Fruit fly (Drosophila melanogaster) whole organism, adult: ENCODE measurements around the gene RpL34a.

Experiments
- CG11617 ChIP-seq: fragments of 200-800 bp; sonication (Bioruptor generic); optimal IDR thresholded peaks from 2 replicates; lab custom pipeline; 2017; ENCODE audit warnings: mild to moderate bottlenecking, missing biosample characterization, missing genetic modification reagents, missing genetic modification characterization
- CG12768 ChIP-seq: fragments of 200-800 bp; sonication (Bioruptor generic); optimal IDR thresholded peaks from 2 replicates; lab custom pipeline; 2017; ENCODE audit warnings: missing biosample characterization, missing genetic modification characterization, mild to moderate bottlenecking, moderate library complexity, missing genetic modification reagents
- CG14711 ChIP-seq: fragments of 200-800 bp; sonication (Bioruptor generic); optimal IDR thresholded peaks from 2 replicates; lab custom pipeline; 2018; ENCODE audit warnings: missing biosample characterization, mild to moderate bottlenecking, missing genetic modification characterization, moderate library complexity
- CG1620 ChIP-seq: fragments of 200-800 bp; sonication (Bioruptor generic); optimal IDR thresholded peaks from 2 replicates; lab custom pipeline; 2016; ENCODE audit warnings: missing biosample characterization, missing genetic modification characterization
- CG33017 ChIP-seq: fragments of 200-800 bp; sonication (Bioruptor generic); optimal IDR thresholded peaks from 2 replicates; lab custom pipeline; 2018; ENCODE audit warnings: missing biosample characterization, mild to moderate bottlenecking, missing genetic modification characterization, moderate library complexity
- CG5204 ChIP-seq: fragments of 200-800 bp; sonication (Bioruptor generic); optimal IDR thresholded peaks from 2 replicates; lab custom pipeline; 2016; ENCODE audit warnings: missing biosample characterization, missing genetic modification characterization
- CG7045 ChIP-seq: fragments of 200-800 bp; sonication (Bioruptor generic); optimal IDR thresholded peaks from 2 replicates; lab custom pipeline; 2017; ENCODE audit warnings: missing biosample characterization, mild to moderate bottlenecking, missing genetic modification characterization
- CG7101 ChIP-seq: fragments of 200-800 bp; sonication (Bioruptor generic); optimal IDR thresholded peaks from 2 replicates; lab custom pipeline; 2018; ENCODE audit warnings: missing biosample characterization, mild to moderate bottlenecking, missing genetic modification characterization, moderate library complexity
- Clk ChIP-seq: fragments of 200-800 bp; sonication (Bioruptor generic); optimal IDR thresholded peaks from 2 replicates; lab custom pipeline; 2017; ENCODE audit warnings: missing biosample characterization, missing genetic modification characterization
- Crg-1 ChIP-seq: fragments of 200-800 bp; sonication (Bioruptor generic); optimal IDR thresholded peaks from 2 replicates; lab custom pipeline; 2016; ENCODE audit warnings: missing biosample characterization, missing genetic modification characterization
- Hr96 ChIP-seq: fragments of 200-800 bp; sonication (Bioruptor generic); optimal IDR thresholded peaks from 2 replicates; lab custom pipeline; 2016; ENCODE audit warnings: missing biosample characterization, missing genetic modification characterization
- Mnt ChIP-seq: fragments of 200-800 bp; sonication (Bioruptor generic); optimal IDR thresholded peaks from 2 replicates; lab custom pipeline; 2016; ENCODE audit warnings: missing biosample characterization, mild to moderate bottlenecking, missing genetic modification characterization
- bab1 ChIP-seq: fragments of 200-800 bp; sonication (Bioruptor generic); optimal IDR thresholded peaks from 3 replicates; lab custom pipeline; 2019; ENCODE audit warnings: missing biosample characterization, mild to moderate bottlenecking, missing genetic modification characterization, moderate library complexity
- cic ChIP-seq: fragments of 200-800 bp; sonication (Bioruptor generic); optimal IDR thresholded peaks from 2 replicates; lab custom pipeline; 2017; ENCODE audit warnings: missing biosample characterization, mild to moderate bottlenecking, missing genetic modification characterization, moderate library complexity
- cnc ChIP-seq, 2 experiments: fragments of >200 bp; optimal IDR thresholded peaks; 2 replicates each; lab custom pipeline; 2017
- kay ChIP-seq: fragments of 200-800 bp; sonication (Bioruptor generic); peaks from one replicate; lab custom pipeline; 2016; ENCODE audit warnings: missing biosample characterization, missing genetic modification characterization, borderline replicate concordance
- ovo ChIP-seq: fragments of 200-800 bp; sonication (Bioruptor generic); optimal IDR thresholded peaks from 2 replicates; lab custom pipeline; 2016; ENCODE audit warnings: missing biosample characterization, missing genetic modification characterization
- pad ChIP-seq: fragments of 200-800 bp; sonication (Bioruptor generic); optimal IDR thresholded peaks from 3 replicates; lab custom pipeline; 2017; ENCODE audit warnings: missing biosample characterization, missing genetic modification characterization, mild to moderate bottlenecking, moderate library complexity, missing genetic modification reagents
- tj ChIP-seq: fragments of 200-800 bp; sonication (Bioruptor generic); optimal IDR thresholded peaks from 3 replicates; lab custom pipeline; 2017; ENCODE audit warnings: missing biosample characterization, mild to moderate bottlenecking, missing genetic modification characterization, moderate library complexity
- toe ChIP-seq: fragments of 200-800 bp; sonication (Bioruptor generic); optimal IDR thresholded peaks from 2 replicates; lab custom pipeline; 2016; ENCODE audit warnings: missing biosample characterization, missing genetic modification characterization

RpL34a gene

dm6 chr3R:26081380-26081991 lies 22.4 kb upstream of the RpL34a start:
- TF ChIP-seq kay (GFP tag; lab: Kevin White, UChicago) (no peak), CG33017 (tag; lab: Kevin White, UChicago) (no peak), toe (GFP tag; lab: Kevin White, UChicago) (no peak), CG7045 (GFP tag; lab: Kevin White, UChicago) (no peak), Mnt (GFP tag; lab: Kevin White, UChicago) (no peak), Clk (GFP tag; lab: Kevin White, UChicago) (no peak), cic (GFP tag; lab: Kevin White, UChicago) (no peak), ovo (no peak), CG1620 (GFP tag; lab: Kevin White, UChicago) (no peak), cnc (optimal IDR thresholded peaks at IDR 0.05; lab: Kevin White, UChicago) (no peak), Crg-1 (GFP tag; lab: Kevin White, UChicago) (no peak), CG5204 (no peak), CG14711 (tag; lab: Kevin White, UChicago) (no peak), Hr96 (GFP tag; lab: Kevin White, UChicago) (no peak), bab1 (GFP tag; lab: Kevin White, UChicago) (no peak), CG11617 (GFP tag; lab: Kevin White, UChicago) (no peak), tj (GFP tag; lab: Kevin White, UChicago) (no peak), pad (GFP tag; lab: Kevin White, UChicago) (no peak)

DNA sequence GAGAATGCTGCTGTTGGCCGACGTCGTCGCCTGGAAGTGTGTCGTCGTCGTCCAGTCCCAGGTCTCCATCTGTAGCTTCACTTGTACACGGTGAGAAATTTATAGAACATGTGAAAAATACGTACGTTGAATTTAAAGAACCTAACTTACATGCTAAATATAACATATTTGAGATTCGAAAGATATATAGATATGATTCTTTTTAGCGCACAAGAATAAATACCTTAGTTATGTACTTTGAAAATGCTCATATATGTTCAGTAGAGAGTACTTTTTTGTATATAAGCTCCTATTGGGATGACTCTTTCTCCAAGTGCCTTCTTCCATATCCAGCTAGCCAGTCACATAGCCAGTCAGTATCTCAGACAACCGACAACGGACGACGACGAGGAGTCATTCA lies 16.2 kb upstream of the RpL34a start:
- TF ChIP-seq bab1 (GFP tag; lab: Kevin White, UChicago) (no peak), ovo (no peak), tj (GFP tag; lab: Kevin White, UChicago) (no peak), CG7045 (GFP tag; lab: Kevin White, UChicago) (no peak), pad (GFP tag; lab: Kevin White, UChicago) (no peak), CG33017 (tag; lab: Kevin White, UChicago) (no peak), CG12768 (no peak), Hr96 (GFP tag; lab: Kevin White, UChicago) (no peak), toe (GFP tag; lab: Kevin White, UChicago) (no peak), Clk (GFP tag; lab: Kevin White, UChicago) (no peak), CG5204 (no peak), CG1620 (GFP tag; lab: Kevin White, UChicago) (no peak), kay (GFP tag; lab: Kevin White, UChicago) (no peak), Crg-1 (GFP tag; lab: Kevin White, UChicago) (no peak), CG14711 (tag; lab: Kevin White, UChicago) (no peak), cic (GFP tag; lab: Kevin White, UChicago) (no peak), Mnt (GFP tag; lab: Kevin White, UChicago) (no peak)

DNA sequence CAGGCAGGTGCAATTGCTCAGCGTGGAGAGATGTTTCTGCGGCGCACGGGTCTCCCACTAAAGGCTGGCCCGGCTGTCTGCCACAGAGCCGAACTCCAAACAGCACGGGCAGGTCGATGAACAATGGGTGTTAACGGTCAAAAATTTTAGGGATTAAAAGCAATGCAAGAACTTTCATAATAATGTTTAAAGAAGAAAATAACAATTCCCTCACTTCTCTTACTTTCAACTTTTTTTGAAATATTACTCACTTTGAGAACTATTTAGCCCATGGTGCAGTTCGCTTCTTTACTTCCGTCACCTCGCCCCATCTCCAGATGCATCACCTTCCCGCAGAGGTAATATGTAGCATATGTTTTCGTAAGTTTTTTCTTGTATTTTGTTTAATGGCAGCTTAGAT lies 13.4 kb upstream of the RpL34a start:
- TF ChIP-seq cnc (optimal IDR thresholded peaks at IDR 0.05; lab: Kevin White, UChicago), result no peak
- no peak for TF ChIP-seq toe (GFP tag; lab: Kevin White, UChicago)
- no peak for TF ChIP-seq CG14711 (tag; lab: Kevin White, UChicago)
- TF ChIP-seq Mnt (GFP tag; lab: Kevin White, UChicago), result no peak
- TF ChIP-seq CG1620 (GFP tag; lab: Kevin White, UChicago), result no peak
- no peak for TF ChIP-seq kay (GFP tag; lab: Kevin White, UChicago)
- TF ChIP-seq CG33017 (tag; lab: Kevin White, UChicago), result no peak
- no peak for TF ChIP-seq tj (GFP tag; lab: Kevin White, UChicago)
- no peak for TF ChIP-seq pad (GFP tag; lab: Kevin White, UChicago)
- TF ChIP-seq CG5204, result no peak

DNA sequence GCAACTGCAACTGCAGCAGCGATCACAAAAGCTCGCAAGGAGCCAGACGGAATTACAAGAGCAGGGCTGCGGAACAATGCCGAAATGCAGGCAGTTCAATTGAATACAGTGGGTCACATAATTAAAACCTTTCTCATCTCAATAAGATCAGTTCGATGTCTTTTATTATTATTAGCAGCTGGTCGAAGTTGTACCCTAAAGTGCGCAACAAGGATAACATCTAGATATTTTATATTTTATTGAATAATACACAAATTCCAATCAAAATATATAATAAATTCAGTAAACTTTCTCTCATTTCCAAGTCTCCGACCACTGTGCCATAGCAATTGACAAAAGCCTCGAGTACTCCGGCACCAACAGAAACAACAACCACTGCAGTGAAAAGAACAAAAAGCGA lies 9.1 kb upstream of the RpL34a start:
- TF ChIP-seq toe (GFP tag; lab: Kevin White, UChicago), result no peak

DNA sequence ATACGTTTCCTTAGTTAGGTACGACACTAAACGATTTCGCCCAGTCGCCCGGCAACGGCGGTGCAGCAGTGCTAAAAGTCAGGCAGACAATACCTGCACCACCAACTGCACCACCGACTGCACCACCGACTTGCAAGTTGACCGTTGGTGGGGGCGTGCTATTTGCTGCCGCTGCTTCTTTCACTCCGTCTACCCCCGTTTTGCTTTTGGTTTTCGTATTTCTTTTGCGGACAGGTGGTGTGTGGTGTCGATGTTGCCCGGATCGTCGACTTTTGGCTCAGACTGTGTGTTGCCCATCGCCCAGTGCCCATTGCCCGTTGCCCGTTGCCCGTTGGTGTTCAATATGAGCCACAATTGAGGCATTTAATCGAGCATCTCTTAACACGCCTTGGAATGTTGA lies 5.6 kb upstream of the RpL34a start:
- TF ChIP-seq ovo (no peak), CG7101 (tag; lab: Kevin White, UChicago) (no peak), Mnt (GFP tag; lab: Kevin White, UChicago) (no peak), Clk (GFP tag; lab: Kevin White, UChicago) (no peak), cnc (optimal IDR thresholded peaks at IDR 0.05; lab: Kevin White, UChicago) (no peak), toe (GFP tag; lab: Kevin White, UChicago) (no peak), pad (GFP tag; lab: Kevin White, UChicago) (no peak), tj (GFP tag; lab: Kevin White, UChicago) (no peak), CG12768 (no peak), bab1 (GFP tag; lab: Kevin White, UChicago) (no peak), CG14711 (tag; lab: Kevin White, UChicago) (no peak), kay (GFP tag; lab: Kevin White, UChicago) (no peak), cic (GFP tag; lab: Kevin White, UChicago) (no peak), Crg-1 (GFP tag; lab: Kevin White, UChicago) (no peak), CG7045 (GFP tag; lab: Kevin White, UChicago) (no peak)

DNA sequence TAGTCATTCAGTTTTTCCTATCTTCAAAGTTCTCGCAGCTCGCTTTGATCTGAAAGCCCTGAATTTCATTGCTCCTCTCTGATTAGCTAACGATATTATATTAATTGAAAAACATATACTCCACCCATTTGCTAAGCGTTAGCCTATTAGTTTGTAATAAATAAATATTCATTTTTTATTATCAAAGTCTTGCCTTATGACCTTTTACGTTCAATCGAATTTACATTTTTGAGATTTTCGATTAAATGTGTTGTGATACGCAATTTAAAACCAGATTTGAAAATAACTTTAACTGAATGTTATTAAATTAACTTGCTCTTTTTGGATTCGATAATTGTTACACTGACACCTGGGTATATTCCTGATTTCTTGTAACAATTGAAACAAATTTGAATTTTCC lies 3.8 kb upstream of the RpL34a start, which contains the start of gene CG14551:
CG14551 (minus strand) TSS at position 101 of the 400 bp plus-strand sequence.
- no peak for TF ChIP-seq Hr96 (GFP tag; lab: Kevin White, UChicago)
- no peak for TF ChIP-seq Crg-1 (GFP tag; lab: Kevin White, UChicago)
- TF ChIP-seq CG12768, result no peak
- TF ChIP-seq Mnt (GFP tag; lab: Kevin White, UChicago), result no peak
